Fruit fly (Drosophila melanogaster) whole organism, wandering third instar larva: Measurements from ENCODE around the gene CG1695.

Source experiments
- Abd-B ChIP-seq: fragments of >200 bp; optimal IDR thresholded peaks from 2 replicates; lab custom pipeline; 2017; ENCODE audit warnings: missing biosample characterization, missing genetic modification characterization
- CG32264 ChIP-seq: fragments of 200-800 bp; sonication (Bioruptor generic); optimal IDR thresholded peaks from 2 replicates; lab custom pipeline; 2016; ENCODE audit warnings: missing biosample characterization, missing genetic modification characterization
- CG9705 ChIP-seq: fragments of 200-800 bp; sonication (Bioruptor generic); optimal IDR thresholded peaks from 2 replicates; lab custom pipeline; 2018; ENCODE audit warnings: missing biosample characterization, mild to moderate bottlenecking, missing genetic modification characterization
- CrebA ChIP-seq: fragments of 200-800 bp; sonication (Bioruptor generic); optimal IDR thresholded peaks from 2 replicates; lab custom pipeline; 2016; ENCODE audit warnings: missing biosample characterization, mild to moderate bottlenecking, missing genetic modification characterization, borderline replicate concordance
- Dfd ChIP-seq: fragments of >200 bp; optimal IDR thresholded peaks from 2 replicates; lab custom pipeline; 2017; ENCODE audit warnings: missing biosample characterization, missing genetic modification characterization
- GATAd ChIP-seq: sonication (Bioruptor generic); optimal IDR thresholded peaks from 2 replicates; lab custom pipeline; 2016; ENCODE audit warnings: missing biosample characterization, missing genetic modification characterization
- HLH106 ChIP-seq: fragments of 200-800 bp; optimal IDR thresholded peaks from 3 replicates; lab custom pipeline; 2019; ENCODE audit warnings: missing biosample characterization, mild to moderate bottlenecking, missing genetic modification characterization, moderate library complexity
- Hnf4 ChIP-seq: fragments of 200-800 bp; sonication (Bioruptor generic); optimal IDR thresholded peaks from 2 replicates; lab custom pipeline; 2016; ENCODE audit warnings: missing biosample characterization, mild to moderate bottlenecking, missing genetic modification characterization
- Hr78 ChIP-seq: fragments of >200 bp; optimal IDR thresholded peaks from 2 replicates; lab custom pipeline; 2017; ENCODE audit warnings: missing biosample characterization, missing genetic modification characterization
- Jra ChIP-seq: sonication (Bioruptor generic); optimal IDR thresholded peaks from 2 replicates; lab custom pipeline; 2016; ENCODE audit warnings: missing biosample characterization, missing genetic modification characterization
- Mio ChIP-seq: sonication (Bioruptor generic); optimal IDR thresholded peaks from 2 replicates; lab custom pipeline; 2016; ENCODE audit warnings: missing biosample characterization, missing genetic modification characterization
- Myc ChIP-seq: fragments of >200 bp; optimal IDR thresholded peaks from 2 replicates; lab custom pipeline; 2017
- N ChIP-seq: fragments of >200 bp; optimal IDR thresholded peaks from 2 replicates; lab custom pipeline; 2018; ENCODE audit warnings: missing biosample characterization, missing external identifiers, missing genetic modification characterization
- OdsH ChIP-seq: fragments of 200-800 bp; sonication (Bioruptor generic); optimal IDR thresholded peaks from 2 replicates; lab custom pipeline; 2016; ENCODE audit warnings: missing biosample characterization, mild to moderate bottlenecking, missing genetic modification characterization
- Rel ChIP-seq, 2 experiments: fragments of 200-800 bp; sonication (Bioruptor generic) in 1 of 2; optimal IDR thresholded peaks; 2 replicates in 1 of 2; 3 replicates in 1 of 2; lab custom pipeline; 2016 to 2019; ENCODE audit warnings: mild to moderate bottlenecking in 2 of 2, missing biosample characterization in 2 of 2, missing genetic modification characterization in 2 of 2, moderate library complexity in 1 of 2
- Sp1 ChIP-seq: fragments of 200-800 bp; sonication (Bioruptor generic); optimal IDR thresholded peaks from 3 replicates; lab custom pipeline; 2019; ENCODE audit warnings: missing biosample characterization, mild to moderate bottlenecking, missing genetic modification characterization, moderate library complexity
- Vsx2 ChIP-seq: fragments of 200-300, 225-300 bp; sonication (Bioruptor generic); optimal IDR thresholded peaks from 2 replicates; lab custom pipeline; 2018; ENCODE audit warnings: missing biosample characterization, missing genetic modification characterization; ENCODE audit not compliant: partially characterized antibody
- br ChIP-seq: fragments of 200-800 bp; sonication (Bioruptor generic); optimal IDR thresholded peaks from 2 replicates; lab custom pipeline; 2016; ENCODE audit warnings: missing biosample characterization, missing genetic modification characterization
- brk ChIP-seq: fragments of 200-800 bp; sonication (Bioruptor generic); optimal IDR thresholded peaks from 2 replicates; lab custom pipeline; 2016; ENCODE audit warnings: missing biosample characterization, mild to moderate bottlenecking, missing genetic modification characterization
- dl ChIP-seq, 2 experiments: fragments of 175-275, 200-275 bp in 1 of 2; fragments of 200-275 bp in 1 of 2; sonication (Bioruptor generic); optimal IDR thresholded peaks; lab custom pipeline; 2018; ENCODE audit warnings: mild to moderate bottlenecking in 2 of 2, missing biosample characterization in 2 of 2, missing genetic modification characterization in 2 of 2, moderate library complexity in 2 of 2; ENCODE audit not compliant: partially characterized antibody in 2 of 2, insufficient read depth in 1 of 2
- dmrt93B ChIP-seq: fragments of 200-800 bp; sonication (Bioruptor generic); optimal IDR thresholded peaks from 2 replicates; lab custom pipeline; 2018; ENCODE audit warnings: missing biosample characterization, mild to moderate bottlenecking, missing genetic modification characterization
- dsf ChIP-seq: sonication (Bioruptor generic); optimal IDR thresholded peaks from 2 replicates; lab custom pipeline; 2016; ENCODE audit warnings: missing biosample characterization, missing genetic modification characterization, borderline replicate concordance
- ey ChIP-seq: fragments of 200-800 bp; sonication (Bioruptor generic); optimal IDR thresholded peaks from 2 replicates; lab custom pipeline; 2016; ENCODE audit warnings: missing biosample characterization, missing genetic modification characterization
- foxo ChIP-seq, 2 experiments: fragments of 200-800 bp; sonication (Bioruptor generic); optimal IDR thresholded peaks; 2 replicates in 1 of 2; 3 replicates in 1 of 2; lab custom pipeline; 2016 to 2017; ENCODE audit warnings: missing biosample characterization in 2 of 2, missing genetic modification characterization in 2 of 2
- fru ChIP-seq: fragments of 200-800 bp; sonication (Bioruptor generic); optimal IDR thresholded peaks from 3 replicates; lab custom pipeline; 2016; ENCODE audit warnings: missing biosample characterization, mild to moderate bottlenecking, missing genetic modification characterization
- h ChIP-seq: fragments of 200-800 bp; sonication (Bioruptor generic); optimal IDR thresholded peaks from 3 replicates; lab custom pipeline; 2016; ENCODE audit warnings: missing biosample characterization, mild to moderate bottlenecking, missing genetic modification characterization
- jim ChIP-seq: fragments of 175-275, 200-325 bp; sonication (Bioruptor generic); optimal IDR thresholded peaks from 2 replicates; lab custom pipeline; 2016; ENCODE audit warnings: missing biosample characterization, mild to moderate bottlenecking, missing genetic modification characterization
- lola ChIP-seq: fragments of >200 bp; optimal IDR thresholded peaks from 2 replicates; lab custom pipeline; 2017; ENCODE audit warnings: missing biosample characterization, missing genetic modification characterization
- pan ChIP-seq: fragments of >200 bp; optimal IDR thresholded peaks from 2 replicates; lab custom pipeline; 2017
- psq ChIP-seq: fragments of 200-800 bp; sonication (Bioruptor generic); optimal IDR thresholded peaks from 3 replicates; lab custom pipeline; 2017; ENCODE audit warnings: missing biosample characterization, mild to moderate bottlenecking, missing genetic modification characterization, moderate library complexity
- rgr ChIP-seq: fragments of 200-800 bp; sonication (Bioruptor generic); optimal IDR thresholded peaks from 3 replicates; lab custom pipeline; 2016; ENCODE audit warnings: missing biosample characterization, mild to moderate bottlenecking, missing genetic modification characterization
- sage ChIP-seq: fragments of 200-800 bp; sonication (Bioruptor generic); optimal IDR thresholded peaks from 2 replicates; lab custom pipeline; 2016; ENCODE audit warnings: missing biosample characterization, mild to moderate bottlenecking, missing genetic modification characterization
- tai ChIP-seq: sonication (Bioruptor generic); optimal IDR thresholded peaks from 2 replicates; lab custom pipeline; 2016; ENCODE audit warnings: missing biosample characterization, missing genetic modification characterization
- usp ChIP-seq: fragments of >200 bp; optimal IDR thresholded peaks from 2 replicates; lab custom pipeline; 2017; ENCODE audit warnings: missing biosample characterization, missing genetic modification characterization
- woc ChIP-seq: sonication (Bioruptor generic); optimal IDR thresholded peaks from 2 replicates; lab custom pipeline; 2016; ENCODE audit warnings: missing biosample characterization, mild to moderate bottlenecking, missing genetic modification characterization

CG1695 gene

dm6 chrX:20419313-20419712 is 14.4 kb upstream of the CG1695 start, which contains the start of gene Obp19d:
Obp19d (plus strand) TSS chrX:20419613.
- TF ChIP-seq OdsH (GFP tag; lab: Kevin White, UChicago): no peak
- no peak for TF ChIP-seq dmrt93B (GFP tag; lab: Kevin White, UChicago)
- no peak for TF ChIP-seq CG9705 (GFP tag; lab: Kevin White, UChicago)
- TF ChIP-seq br (GFP tag; lab: Kevin White, UChicago): no peak
- TF ChIP-seq Vsx2 (GFP tag; lab: Kevin White, UChicago): no peak
- no peak for TF ChIP-seq Hnf4
- no peak for TF ChIP-seq dsf (GFP tag; lab: Kevin White, UChicago)
- no peak for TF ChIP-seq Hr78
- TF ChIP-seq h: no peak
- TF ChIP-seq psq (GFP tag; lab: Kevin White, UChicago): no peak
- TF ChIP-seq Dfd (GFP tag; lab: Kevin White, UChicago): no peak

- TF ChIP-seq tai (GFP tag; lab: Kevin White, UChicago) (no peak), CrebA (GFP tag; lab: Kevin White, UChicago) (no peak), pan (lab: Kevin White, UChicago) (no peak), lola (GFP tag; lab: Kevin White, UChicago) (no peak), foxo (GFP tag; optimal IDR thresholded peaks at IDR 0.05; lab: Kevin White, UChicago) (no peak), sage (GFP tag; lab: Kevin White, UChicago) (no peak), ey (GFP tag; lab: Kevin White, UChicago) (no peak), usp (GFP tag; lab: Kevin White, UChicago) (no peak), br (GFP tag; lab: Kevin White, UChicago) (no peak)
- TF ChIP-seq, all 38 proteins: peak for 0
These were observed 10.6 kb upstream of the CG1695 start for dm6 chrX:20423158-20423557.

- TF ChIP-seq foxo (GFP tag; optimal IDR thresholded peaks at IDR 0.05; lab: Kevin White, UChicago) (peak in 1 of 2 experiments; percentile 36), Hnf4 (no peak), psq (GFP tag; lab: Kevin White, UChicago) (peak; percentile 12), CG9705 (GFP tag; lab: Kevin White, UChicago) (no peak), rgr (GFP tag; lab: Kevin White, UChicago) (peak; percentile 40), h (peak; percentile 47), Dfd (GFP tag; lab: Kevin White, UChicago) (no peak), Hr78 (no peak), ey (GFP tag; lab: Kevin White, UChicago) (peak; percentile 40), fru (GFP tag; lab: Kevin White, UChicago) (no peak)
- TF ChIP-seq, all 38 proteins: peak for 5
These were observed 10.0 kb upstream of the CG1695 start, which contains the start of the genes Pp4-19C and cactin for dm6 chrX:20423747-20424165. Pp4-19C (minus strand) TSS chrX:20424002. cactin (plus strand) TSS chrX:20424069.

dm6 chrX:20426818-20427217 is 6.9 kb upstream of the CG1695 start, which contains the start of gene CG15456:
CG15456 (minus strand) TSS chrX:20427042.
- TF ChIP-seq dl (GFP tag; optimal IDR thresholded peaks at IDR 0.05; lab: Kevin White, UChicago; ENCODE audit: insufficient read depth in 1 of 2, partially characterized antibody in 2 of 2) (no peak), rgr (GFP tag; lab: Kevin White, UChicago) (peak; percentile 49), h (no peak), HLH106 (tag; lab: Kevin White, UChicago) (no peak), CG32264 (no peak), tai (GFP tag; lab: Kevin White, UChicago) (no peak), usp (GFP tag; lab: Kevin White, UChicago) (no peak), lola (GFP tag; lab: Kevin White, UChicago) (no peak)
- TF ChIP-seq, all 38 proteins: peak for 1

- peak; percentile 89 for TF ChIP-seq CG9705 (GFP tag; lab: Kevin White, UChicago)
- TF ChIP-seq pan (lab: Kevin White, UChicago): no peak
- TF ChIP-seq Hnf4: no peak
- peak; percentile 80 for TF ChIP-seq Sp1 (GFP tag; lab: Kevin White, UChicago)
- TF ChIP-seq HLH106 (tag; lab: Kevin White, UChicago): peak; percentile 91
- TF ChIP-seq Abd-B: no peak
- no peak for TF ChIP-seq jim (GFP tag; lab: Kevin White, UChicago)
- TF ChIP-seq N: no peak
- TF ChIP-seq usp (GFP tag; lab: Kevin White, UChicago): no peak
- TF ChIP-seq GATAd (GFP tag; lab: Kevin White, UChicago): no peak
- no peak for TF ChIP-seq Vsx2 (GFP tag; lab: Kevin White, UChicago)
- TF ChIP-seq Rel (GFP tag; optimal IDR thresholded peaks at IDR 0.05; lab: Kevin White, UChicago): no peak
- TF ChIP-seq Rel (tag; optimal IDR thresholded peaks at IDR 0.05; lab: Kevin White, UChicago): peak; percentile 63
- TF ChIP-seq dsf (GFP tag; lab: Kevin White, UChicago): no peak
- peak; percentile 91 for TF ChIP-seq h
- no peak for TF ChIP-seq Mio
- peak; percentile 29 to 86 for TF ChIP-seq foxo (GFP tag; optimal IDR thresholded peaks at IDR 0.05; lab: Kevin White, UChicago)
- no peak for TF ChIP-seq dl (GFP tag; optimal IDR thresholded peaks at IDR 0.05; lab: Kevin White, UChicago; ENCODE audit: insufficient read depth in 1 of 2, partially characterized antibody in 2 of 2)
- no peak for TF ChIP-seq lola (GFP tag; lab: Kevin White, UChicago)
- TF ChIP-seq br (GFP tag; lab: Kevin White, UChicago): no peak
- peak; percentile 70 for TF ChIP-seq OdsH (GFP tag; lab: Kevin White, UChicago)
- peak; percentile 83 for TF ChIP-seq rgr (GFP tag; lab: Kevin White, UChicago)
- peak; percentile 87 for TF ChIP-seq fru (GFP tag; lab: Kevin White, UChicago)
- no peak for TF ChIP-seq Dfd (GFP tag; lab: Kevin White, UChicago)
- no peak for TF ChIP-seq sage (GFP tag; lab: Kevin White, UChicago)
- TF ChIP-seq CG32264: peak; percentile 76
- TF ChIP-seq woc (GFP tag; lab: Kevin White, UChicago): peak; percentile 97
- TF ChIP-seq brk (GFP tag; lab: Kevin White, UChicago): no peak
- TF ChIP-seq Myc (lab: Kevin White, UChicago): no peak
- TF ChIP-seq Jra (GFP tag; lab: Kevin White, UChicago): peak; percentile 44
These were observed 4.1 kb upstream of the CG1695 start, which contains the start of the genes CG11710 and mal for dm6 chrX:20429482-20430204. CG11710 (minus strand) TSS chrX:20429673. mal (plus strand) TSS chrX:20429675.
